Fruit fly (Drosophila melanogaster): ENCODE measurements around the gene CG4789.
A peak's percentile ranks its signal among the peaks of the same experiment; 100 is the strongest.

The CG4789 gene

DNA sequence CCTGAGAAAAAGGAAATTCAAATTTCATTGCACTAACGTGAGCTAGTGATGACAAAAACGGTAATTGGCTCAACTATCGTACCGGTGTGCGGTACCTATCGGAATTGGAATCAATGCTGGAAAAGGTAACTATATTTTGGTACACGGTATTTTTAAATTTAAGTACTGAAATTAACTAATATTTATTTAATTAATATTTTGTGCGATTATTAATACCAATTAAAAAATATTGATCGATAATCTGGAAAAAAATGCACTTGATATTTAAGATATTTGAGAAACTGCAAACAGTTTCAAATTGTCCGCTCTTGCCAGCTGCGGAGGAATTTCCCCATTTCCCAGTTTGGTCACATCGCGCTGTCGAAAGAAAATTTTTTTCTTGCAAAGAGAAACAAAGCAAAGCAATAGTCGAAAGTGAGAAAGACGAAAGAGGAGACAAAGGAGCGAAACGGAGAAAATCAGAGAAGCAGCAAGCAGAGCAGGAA is 13.3 kb upstream of the CG4789 start (continued):
- 0 out of 3 replicates have a peak, but pooled peaks have one; percentile 31 for TF ChIP-seq CG7963 (GFP tag; IDR thresholded peaks at IDR 0.05; ENCODE audit: partially characterized antibody)
- no peak for TF ChIP-seq CG3065 (GFP tag; optimal IDR thresholded peaks at IDR 0.05)
- peak; percentile 2 for TF ChIP-seq CG13775 (GFP tag; optimal IDR thresholded peaks at IDR 0.05)
- TF ChIP-seq CG6791 (GFP tag; IDR thresholded peaks at IDR 0.05; ENCODE audit: partially characterized antibody), result peak; percentile 58; the same call in 2 of the 3 replicates
- TF ChIP-seq nmo (GFP tag; optimal IDR thresholded peaks at IDR 0.05), result peak; percentile 28
- TF ChIP-seq CG14710 (tag; optimal IDR thresholded peaks at IDR 0.05), result peak; percentile 25
- no peak for TF ChIP-seq dysf (GFP tag; IDR thresholded peaks at IDR 0.05)
- TF ChIP-seq CG9215 (GFP tag; IDR thresholded peaks at IDR 0.05), result 0 out of 2 replicates have a peak, but pooled peaks have one; percentile 38
- TF ChIP-seq Dll (GFP tag; IDR thresholded peaks at IDR 0.05; ENCODE audit: partially characterized antibody), result peak; percentile 67; the same call in 2 of the 4 replicates
- peak; percentile 28 for TF ChIP-seq CG9727 (GFP tag; optimal IDR thresholded peaks at IDR 0.05)
- TF ChIP-seq CG14860 (GFP tag; IDR thresholded peaks at IDR 0.05; ENCODE audit: partially characterized antibody), result peak; percentile 33; the same call in 1 of the 3 replicates
- peak; percentile 86 for TF ChIP-seq E2f2 (GFP tag; IDR thresholded peaks at IDR 0.05)
- peak; percentile 8 for TF ChIP-seq gem (tag; optimal IDR thresholded peaks at IDR 0.05)
- TF ChIP-seq sob (GFP tag; IDR thresholded peaks at IDR 0.05), result 0 out of 2 replicates have a peak, but pooled peaks have one; percentile 26
- no peak for TF ChIP-seq toy (GFP tag; IDR thresholded peaks at IDR 0.05)
- TF ChIP-seq bbx (GFP tag; IDR thresholded peaks at IDR 0.05; ENCODE audit: partially characterized antibody), result peak; percentile 39; the same call in 1 of the 2 replicates
- TF ChIP-seq CG13287 (GFP tag; IDR thresholded peaks at IDR 0.05; ENCODE audit: partially characterized antibody), result peak; percentile 65
- no peak for TF ChIP-seq Chrac-16 (GFP tag; optimal IDR thresholded peaks at IDR 0.05)
- TF ChIP-seq CG2199 (GFP tag; IDR thresholded peaks at IDR 0.05), result no peak
- TF ChIP-seq Sin3A (optimal IDR thresholded peaks at IDR 0.05), result peak; percentile 55
- TF ChIP-seq nerfin-1 (tag; optimal IDR thresholded peaks at IDR 0.05), result peak; percentile 5
- no peak for TF ChIP-seq fu2 (GFP tag; optimal IDR thresholded peaks at IDR 0.05)
- TF ChIP-seq ase (GFP tag; IDR thresholded peaks at IDR 0.05), result no peak
- peak; percentile 21 for TF ChIP-seq CG2712 (tag; optimal IDR thresholded peaks at IDR 0.05)
- 0 out of 2 replicates have a peak, but pooled peaks have one; percentile 40 for TF ChIP-seq Xrp1 (GFP tag; IDR thresholded peaks at IDR 0.05)
- TF ChIP-seq phol (tag; optimal IDR thresholded peaks at IDR 0.05), result peak; percentile 1
- no peak for TF ChIP-seq CTCF (GFP tag; optimal IDR thresholded peaks at IDR 0.05)
- TF ChIP-seq CG7745 (tag; optimal IDR thresholded peaks at IDR 0.05), result no peak
- TF ChIP-seq CG11398 (GFP tag; optimal IDR thresholded peaks at IDR 0.05), result no peak
- TF ChIP-seq CG30403 (GFP tag; optimal IDR thresholded peaks at IDR 0.05), result peak; percentile 5
- no peak for TF ChIP-seq Atf6 (GFP tag; IDR thresholded peaks at IDR 0.05)
- no peak for TF ChIP-seq ERR (GFP tag; optimal IDR thresholded peaks at IDR 0.05)
- TF ChIP-seq CG3838 (GFP tag; optimal IDR thresholded peaks at IDR 0.05), result no peak
- no peak for TF ChIP-seq Camta (GFP tag; optimal IDR thresholded peaks at IDR 0.05)
- peak; percentile 63 for TF ChIP-seq CG16813 (GFP tag; IDR thresholded peaks at IDR 0.05; ENCODE audit: partially characterized antibody)
- TF ChIP-seq trem (tag; optimal IDR thresholded peaks at IDR 0.05), result peak; percentile 40
- TF ChIP-seq Dp (GFP tag; optimal IDR thresholded peaks at IDR 0.05), result peak; percentile 78
- TF ChIP-seq CG30020 (tag; optimal IDR thresholded peaks at IDR 0.05), result no peak
- no peak for TF ChIP-seq CG43689 (GFP tag; IDR thresholded peaks at IDR 0.05)
- TF ChIP-seq Antp (GFP tag; optimal IDR thresholded peaks at IDR 0.05), result no peak
- TF ChIP-seq CG9797 (GFP tag; optimal IDR thresholded peaks at IDR 0.05), result peak; percentile 62
- TF ChIP-seq CG6254 (GFP tag; optimal IDR thresholded peaks at IDR 0.05), result no peak
- no peak for TF ChIP-seq Nf-YC (tag; optimal IDR thresholded peaks at IDR 0.05)
- TF ChIP-seq inv (GFP tag; IDR thresholded peaks at IDR 0.05; ENCODE audit: partially characterized antibody), result peak; percentile 51; the same call in 1 of the 2 replicates
- TF ChIP-seq CG10267 (tag; optimal IDR thresholded peaks at IDR 0.05), result peak; percentile 64
- TF ChIP-seq Gug (GFP tag; IDR thresholded peaks at IDR 0.05), result 0 out of 4 replicates have a peak, but pooled peaks have one; percentile 29
- 0 out of 3 replicates have a peak, but pooled peaks have one; percentile 19 for TF ChIP-seq CG34224 (GFP tag; IDR thresholded peaks at IDR 0.05; ENCODE audit: partially characterized antibody)
- TF ChIP-seq CG12391 (tag; optimal IDR thresholded peaks at IDR 0.05), result peak; percentile 32
- peak; percentile 55 for TF ChIP-seq gfzf (GFP tag; optimal IDR thresholded peaks at IDR 0.05)

Data from whole organism, embryonic.